Worm (Caenorhabditis elegans): ENCODE measurements around the gene C27D9.2.

C27D9.2 gene

ce11 chrII:4710813-4711212 is 45.8 kb downstream of the C27D9.2 start:
- TF ChIP-seq tlf-1 (GFP tag; optimal IDR thresholded peaks at IDR 0.05) = no peak
- TF ChIP-seq ztf-28 (GFP tag; IDR thresholded peaks at IDR 0.05) = no peak
- no peak for TF ChIP-seq egl-18 (GFP tag; IDR thresholded peaks at IDR 0.05)
- TF ChIP-seq attf-5 (GFP tag; optimal IDR thresholded peaks at IDR 0.05) = no peak
- TF ChIP-seq ceh-91 (GFP tag; IDR thresholded peaks at IDR 0.05) = no peak
- no peak for TF ChIP-seq fkh-3 (tag; optimal IDR thresholded peaks at IDR 0.05)
- no peak for TF ChIP-seq snpc-1.3 (tag; optimal IDR thresholded peaks at IDR 0.05; ENCODE audit: insufficient read depth)
- no peak for TF ChIP-seq mes-4 (tag; optimal IDR thresholded peaks at IDR 0.05)
- no peak for TF ChIP-seq egrh-3 (GFP tag; IDR thresholded peaks at IDR 0.05)
- TF ChIP-seq ets-4 (GFP tag; optimal IDR thresholded peaks at IDR 0.05) = no peak
- no peak for TF ChIP-seq pha-4 (tag; optimal IDR thresholded peaks at IDR 0.05)
- no peak for TF ChIP-seq egl-44 (GFP tag; IDR thresholded peaks at IDR 0.05)

- no peak for TF ChIP-seq mes-4 (tag; optimal IDR thresholded peaks at IDR 0.05)
- TF ChIP-seq ztf-3 (GFP tag; optimal IDR thresholded peaks at IDR 0.05) = no peak
- TF ChIP-seq let-526 (GFP tag; IDR thresholded peaks at IDR 0.05) = no peak
- TF ChIP-seq athp-1 (tag; optimal IDR thresholded peaks at IDR 0.05) = peak; percentile 37
- no peak for TF ChIP-seq snpc-4 (GFP tag; optimal IDR thresholded peaks at IDR 0.05)
- TF ChIP-seq snpc-4 (tag; optimal IDR thresholded peaks at IDR 0.05) = peak in 2 of 4 experiments; percentile 13 to 29
- TF ChIP-seq egrh-3 (GFP tag; IDR thresholded peaks at IDR 0.05) = no peak
- no peak for TF ChIP-seq C06A6.2 (GFP tag; conservative IDR thresholded peaks at IDR 0.05)
- peak; percentile 9 for TF ChIP-seq tlf-1 (GFP tag; optimal IDR thresholded peaks at IDR 0.05)
- no peak for TF ChIP-seq F55B11.4 (tag; optimal IDR thresholded peaks at IDR 0.05; ENCODE audit: borderline replicate concordance, insufficient read depth)
- peak; percentile 43 for TF ChIP-seq lin-54 (GFP tag; optimal IDR thresholded peaks at IDR 0.05)
- no peak for TF ChIP-seq zim-3 (tag; optimal IDR thresholded peaks at IDR 0.05)
- no peak for TF ChIP-seq T07F8.4 (tag; optimal IDR thresholded peaks at IDR 0.05)
- TF ChIP-seq fkh-3 (tag; optimal IDR thresholded peaks at IDR 0.05) = no peak
- no peak for TF ChIP-seq akir-1 (GFP tag; optimal IDR thresholded peaks at IDR 0.05)
- no peak for TF ChIP-seq mcd-1 (GFP tag; IDR thresholded peaks at IDR 0.05)
- TF ChIP-seq ets-4 (GFP tag; optimal IDR thresholded peaks at IDR 0.05) = no peak
- TF ChIP-seq attf-3 (GFP tag; conservative IDR thresholded peaks at IDR 0.05) = no peak
- no peak for TF ChIP-seq lsy-27 (tag; optimal IDR thresholded peaks at IDR 0.05; ENCODE audit: borderline replicate concordance, insufficient read depth)
- no peak for TF ChIP-seq nfya-1 (tag; optimal IDR thresholded peaks at IDR 0.05; ENCODE audit: borderline replicate concordance, insufficient read depth)
- peak in 1 of 3 experiments; percentile 1 for TF ChIP-seq lin-35 (GFP tag; optimal IDR thresholded peaks at IDR 0.05)
- TF ChIP-seq madf-8 (GFP tag; conservative IDR thresholded peaks at IDR 0.05) = no peak
- TF ChIP-seq madf-3 (GFP tag; IDR thresholded peaks at IDR 0.05) = peak; percentile 70; the same call in 1 of the 2 replicates
- no peak for TF ChIP-seq ztf-28 (GFP tag; IDR thresholded peaks at IDR 0.05)
- TF ChIP-seq ztf-22 (GFP tag; optimal IDR thresholded peaks at IDR 0.05) = no peak
- TF ChIP-seq ama-1 (optimal IDR thresholded peaks at IDR 0.05) = no peak
- TF ChIP-seq ama-1 (GFP tag; optimal IDR thresholded peaks at IDR 0.05) = peak in 1 of 2 experiments; percentile 71
- no peak for TF ChIP-seq mel-28 (tag; optimal IDR thresholded peaks at IDR 0.05; ENCODE audit: borderline replicate concordance)
- TF ChIP-seq F33H1.4 (GFP tag; IDR thresholded peaks at IDR 0.05) = no peak
- no peak for TF ChIP-seq bed-1 (GFP tag; IDR thresholded peaks at IDR 0.05)
- no peak for TF ChIP-seq rcor-1 (GFP tag; IDR thresholded peaks at IDR 0.05)
- peak; percentile 49 for TF ChIP-seq chd-7 (tag; optimal IDR thresholded peaks at IDR 0.05)
- peak; percentile 40 for TF ChIP-seq madf-6 (GFP tag; IDR thresholded peaks at IDR 0.05)
- no peak for TF ChIP-seq ceh-40 (GFP tag; IDR thresholded peaks at IDR 0.05)
- TF ChIP-seq F23B12.7 (tag; optimal IDR thresholded peaks at IDR 0.05; ENCODE audit: insufficient read depth) = no peak
- no peak for TF ChIP-seq lir-1 (GFP tag; conservative IDR thresholded peaks at IDR 0.05)
- peak; percentile 45 for TF ChIP-seq F10E7.11 (tag; optimal IDR thresholded peaks at IDR 0.05)
- TF ChIP-seq K12H6.12 (tag; optimal IDR thresholded peaks at IDR 0.05) = no peak
- no peak for TF ChIP-seq die-1 (tag; optimal IDR thresholded peaks at IDR 0.05)
- TF ChIP-seq ztf-26 (tag; optimal IDR thresholded peaks at IDR 0.05) = no peak
- TF ChIP-seq cebp-2 (GFP tag; IDR thresholded peaks at IDR 0.05) = no peak
Observed at ce11 chrII:4710120-4710519, 46.5 kb downstream of the C27D9.2 start, which contains the start of gene tag-151. tag-151 (plus strand) TSS chrII:4710277.
